Worm (Caenorhabditis elegans): ENCODE measurements around the gene F11A5.15.

ce11 chrV:16180350-16180749 lies 38.1 kb downstream of the F11A5.15 start, which contains the start of gene str-106:
- TF ChIP-seq lin-39 (tag; optimal IDR thresholded peaks at IDR 0.05) (no peak), nhr-23 (tag; optimal IDR thresholded peaks at IDR 0.05) (no peak), nhr-77 (tag; optimal IDR thresholded peaks at IDR 0.05) (no peak), fos-1 (tag; optimal IDR thresholded peaks at IDR 0.05) (no peak), daf-12 (tag; optimal IDR thresholded peaks at IDR 0.05) (no peak), ama-1 (optimal IDR thresholded peaks at IDR 0.05) (no peak), lin-15B (tag; optimal IDR thresholded peaks at IDR 0.05) (no peak), ceh-16 (tag; optimal IDR thresholded peaks at IDR 0.05) (no peak), lsy-12 (tag; optimal IDR thresholded peaks at IDR 0.05) (no peak), tbx-2 (tag; optimal IDR thresholded peaks at IDR 0.05) (no peak), unc-39 (tag; optimal IDR thresholded peaks at IDR 0.05) (no peak), nhr-12 (tag; optimal IDR thresholded peaks at IDR 0.05) (no peak), egl-27 (tag; optimal IDR thresholded peaks at IDR 0.05) (no peak), jun-1 (tag; optimal IDR thresholded peaks at IDR 0.05) (no peak)

All from whole organism, L3 larva.